Fruit fly (Drosophila melanogaster) whole organism, prepupa: ENCODE data around the gene CG4982.

Experiments
- CG11294 ChIP-seq: fragments of 200-800 bp; sonication (Bioruptor generic); IDR thresholded peaks from 2 replicates; pipeline ENCODE4 v1.3.6; 2022; ENCODE audit warnings: missing biosample characterization, missing genetic modification characterization
- CG11902 ChIP-seq: fragments of 200-800 bp; sonication (Bioruptor generic); optimal IDR thresholded peaks from 3 replicates; lab custom pipeline; 2016; ENCODE audit warnings: missing biosample characterization, missing genetic modification characterization
- CG15336 ChIP-seq: fragments of 200-800 bp; sonication (Bioruptor generic); IDR thresholded peaks from 2 replicates; pipeline ENCODE4 v1.3.6; 2022; ENCODE audit warnings: missing biosample characterization, missing genetic modification characterization
- CG16779 ChIP-seq: fragments of 200-800 bp; sonication (Bioruptor generic); optimal IDR thresholded peaks from 3 replicates; lab custom pipeline; 2017; ENCODE audit warnings: missing biosample characterization, mild to moderate bottlenecking, missing genetic modification characterization
- CG32006 ChIP-seq: fragments of 200-800 bp; sonication (Bioruptor generic); optimal IDR thresholded peaks from 3 replicates; lab custom pipeline; 2017; ENCODE audit warnings: missing biosample characterization, mild to moderate bottlenecking, missing genetic modification characterization
- CG3919 ChIP-seq: fragments of 200-800 bp; sonication (Bioruptor generic); optimal IDR thresholded peaks from 3 replicates; lab custom pipeline; 2016; ENCODE audit warnings: missing biosample characterization, missing genetic modification characterization
- CG4318 ChIP-seq: fragments of 200-800 bp; sonication (Bioruptor generic); optimal IDR thresholded peaks from 3 replicates; lab custom pipeline; 2017; ENCODE audit warnings: missing biosample characterization, mild to moderate bottlenecking, missing genetic modification characterization
- CG6792 ChIP-seq: fragments of 200-800 bp; sonication (Bioruptor generic); optimal IDR thresholded peaks from 3 replicates; lab custom pipeline; 2016; ENCODE audit warnings: missing biosample characterization, missing genetic modification characterization
- CG6808 ChIP-seq: fragments of 200-800 bp; sonication (Bioruptor generic); optimal IDR thresholded peaks from 3 replicates; lab custom pipeline; 2017; ENCODE audit warnings: missing biosample characterization, missing genetic modification characterization, mild to moderate bottlenecking, moderate library complexity, missing genetic modification reagents
- CG8119 ChIP-seq: fragments of 200-800 bp; sonication (Bioruptor generic); IDR thresholded peaks from 3 replicates; pipeline ENCODE4 v1.3.6; 2022; ENCODE audit warnings: missing biosample characterization, missing genetic modification characterization
- CG9139 ChIP-seq: fragments of 200-800 bp; sonication (Bioruptor generic); optimal IDR thresholded peaks from 3 replicates; lab custom pipeline; 2017; ENCODE audit warnings: missing biosample characterization, mild to moderate bottlenecking, missing genetic modification characterization
- Eip75B ChIP-seq: fragments of 200-800 bp; sonication (Bioruptor generic); optimal IDR thresholded peaks from 3 replicates; lab custom pipeline; 2016; ENCODE audit warnings: missing biosample characterization, missing genetic modification characterization
- Eip78C ChIP-seq: fragments of 200-800 bp; sonication (Bioruptor generic); peaks from one replicate; lab custom pipeline; 2016; ENCODE audit warnings: missing biosample characterization, missing genetic modification characterization
- Hr39 ChIP-seq: fragments of 200-800 bp; sonication (Bioruptor generic); optimal IDR thresholded peaks from 2 replicates; lab custom pipeline; 2016; ENCODE audit warnings: missing biosample characterization, missing genetic modification characterization
- Lpt ChIP-seq: fragments of 200-800 bp; sonication (Bioruptor generic); optimal IDR thresholded peaks from 3 replicates; lab custom pipeline; 2016; ENCODE audit warnings: missing biosample characterization, missing genetic modification characterization
- OdsH ChIP-seq: fragments of 200-800 bp; sonication (Bioruptor generic); optimal IDR thresholded peaks from 3 replicates; lab custom pipeline; 2016; ENCODE audit warnings: missing biosample characterization, missing genetic modification characterization
- Sox102F ChIP-seq: fragments of 200-800 bp; sonication (Bioruptor generic); optimal IDR thresholded peaks from 2 replicates; lab custom pipeline; 2016; ENCODE audit warnings: missing biosample characterization, mild to moderate bottlenecking, missing genetic modification characterization
- achi ChIP-seq: fragments of 200-800 bp; sonication (Bioruptor generic); optimal IDR thresholded peaks from 3 replicates; lab custom pipeline; 2016; ENCODE audit warnings: missing biosample characterization, missing genetic modification characterization
- acj6 ChIP-seq: fragments of 200-800 bp; sonication (Bioruptor generic); optimal IDR thresholded peaks from 3 replicates; lab custom pipeline; 2016; ENCODE audit warnings: missing biosample characterization, missing genetic modification characterization
- cyc ChIP-seq: fragments of 200-800 bp; sonication (Bioruptor generic); optimal IDR thresholded peaks from 3 replicates; lab custom pipeline; 2016; ENCODE audit warnings: missing biosample characterization, missing genetic modification characterization
- dsx ChIP-seq: fragments of 200-800 bp; optimal IDR thresholded peaks from 3 replicates; lab custom pipeline; 2019; ENCODE audit warnings: missing biosample characterization, mild to moderate bottlenecking, missing genetic modification characterization, moderate library complexity; ENCODE audit not compliant: poor library complexity, severe bottlenecking
- eg ChIP-seq: fragments of 200-800 bp; sonication (Bioruptor generic); IDR thresholded peaks from 3 replicates; pipeline ENCODE4 v1.3.6; 2022; ENCODE audit warnings: missing biosample characterization, missing genetic modification characterization
- fd59A ChIP-seq: fragments of 200-800 bp; sonication (Bioruptor generic); optimal IDR thresholded peaks from 2 replicates; lab custom pipeline; 2017; ENCODE audit warnings: missing biosample characterization, mild to moderate bottlenecking, missing genetic modification characterization, missing genetic modification reagents
- fd85E ChIP-seq: fragments of 200-800 bp; sonication (Bioruptor generic); optimal IDR thresholded peaks from 3 replicates; lab custom pipeline; 2016; ENCODE audit warnings: missing biosample characterization, missing genetic modification characterization
- lz ChIP-seq: fragments of 200-800 bp; sonication (Bioruptor generic); optimal IDR thresholded peaks from 3 replicates; lab custom pipeline; 2016; ENCODE audit warnings: missing biosample characterization, missing genetic modification characterization
- net ChIP-seq: fragments of 200-800 bp; sonication (Bioruptor generic); optimal IDR thresholded peaks from 3 replicates; lab custom pipeline; 2016; ENCODE audit warnings: missing biosample characterization, missing genetic modification characterization
- pdm3 ChIP-seq: fragments of 200-800 bp; sonication (Bioruptor generic); optimal IDR thresholded peaks from 3 replicates; lab custom pipeline; 2016; ENCODE audit warnings: missing biosample characterization, missing genetic modification characterization
- ss ChIP-seq, 2 experiments: fragments of 200-800 bp; sonication (Bioruptor generic); optimal IDR thresholded peaks; 2 replicates in 1 of 2; 3 replicates in 1 of 2; lab custom pipeline; 2017 to 2018; ENCODE audit warnings: mild to moderate bottlenecking in 2 of 2, missing biosample characterization in 2 of 2, missing genetic modification characterization in 2 of 2, moderate library complexity in 1 of 2
- topi ChIP-seq: fragments of 200-800 bp; sonication (Bioruptor generic); optimal IDR thresholded peaks from 3 replicates; lab custom pipeline; 2016; ENCODE audit warnings: missing biosample characterization, missing genetic modification characterization
- vri ChIP-seq: fragments of 200-800 bp; sonication (Bioruptor generic); optimal IDR thresholded peaks from 3 replicates; lab custom pipeline; 2016; ENCODE audit warnings: missing biosample characterization, mild to moderate bottlenecking, missing genetic modification characterization

Gene CG4982

dm6 chr3L:16277135-16277534, 24.1 kb upstream of the CG4982 start, which contains the start of gene CG13065:
Gene CG13065, plus strand, starts transcription at chr3L:16277435.
- no peak for TF ChIP-seq CG15336 (GFP tag; lab: Robert Waterston, UW)
- TF ChIP-seq fd85E, result no peak
- no peak for TF ChIP-seq vri (GFP tag; lab: Kevin White, UChicago)
- TF ChIP-seq acj6 (GFP tag; lab: Kevin White, UChicago), result no peak
- TF ChIP-seq CG32006 (GFP tag; lab: Kevin White, UChicago), result no peak
- TF ChIP-seq CG16779 (tag; lab: Kevin White, UChicago), result no peak
- no peak for TF ChIP-seq Hr39 (GFP tag; lab: Kevin White, UChicago)
- TF ChIP-seq cyc (GFP tag; lab: Kevin White, UChicago), result no peak

- TF ChIP-seq ss (GFP tag; optimal IDR thresholded peaks at IDR 0.05; lab: Kevin White, UChicago) (no peak), CG4318 (no peak), CG11294 (no peak), CG8119 (GFP tag; lab: Robert Waterston, UW) (no peak), fd59A (GFP tag; lab: Kevin White, UChicago) (no peak), achi (GFP tag; lab: Kevin White, UChicago) (no peak), pdm3 (GFP tag; lab: Kevin White, UChicago) (no peak)
These were observed 22.1 kb upstream of the CG4982 start, which contains the start of gene CG13050 for dm6 chr3L:16279171-16279570. Gene CG13050, minus strand, starts transcription at chr3L:16279271.

dm6 chr3L:16279987-16280454, 21.2 kb upstream of the CG4982 start, which contains the start of gene CG13064:
Gene CG13064, plus strand, starts transcription at chr3L:16280404.
- TF ChIP-seq Hr39 (GFP tag; lab: Kevin White, UChicago) (no peak), Eip78C (peak; percentile 53), Sox102F (GFP tag; lab: Kevin White, UChicago) (peak; percentile 19), OdsH (no peak), CG11902 (GFP tag; lab: Kevin White, UChicago) (no peak), CG6808 (GFP tag; lab: Kevin White, UChicago) (no peak), dsx (GFP tag; lab: Kevin White, UChicago) (peak; percentile 55), Lpt (GFP tag; lab: Kevin White, UChicago) (peak; percentile 8), CG4318 (no peak), ss (GFP tag; optimal IDR thresholded peaks at IDR 0.05; lab: Kevin White, UChicago) (peak in 1 of 2 experiments; percentile 63), Eip75B (GFP tag; lab: Kevin White, UChicago) (peak; percentile 47)

dm6 chr3L:16281880-16282556, 19.2 kb upstream of the CG4982 start, which contains the start of gene CG13049:
Gene CG13049, minus strand, starts transcription at chr3L:16281930.
- no peak for TF ChIP-seq fd85E
- TF ChIP-seq eg (GFP tag; lab: Robert Waterston, UW), result no peak
- no peak for TF ChIP-seq CG6792 (GFP tag; lab: Kevin White, UChicago)
- no peak for TF ChIP-seq net (GFP tag; lab: Kevin White, UChicago)
- TF ChIP-seq lz (GFP tag; lab: Kevin White, UChicago), result no peak
- TF ChIP-seq ss (GFP tag; optimal IDR thresholded peaks at IDR 0.05; lab: Kevin White, UChicago), result peak in 1 of 2 experiments; percentile 62
- no peak for TF ChIP-seq CG9139
- no peak for TF ChIP-seq topi

dm6 chr3L:16283821-16284220, 17.4 kb upstream of the CG4982 start, which contains the start of gene CG13048:
Gene CG13048, minus strand, starts transcription at chr3L:16283921.
- TF ChIP-seq CG3919 (no peak), topi (no peak), fd85E (no peak)
